Worm (Caenorhabditis elegans): ENCODE data around the gene nmr-1.

DNA sequence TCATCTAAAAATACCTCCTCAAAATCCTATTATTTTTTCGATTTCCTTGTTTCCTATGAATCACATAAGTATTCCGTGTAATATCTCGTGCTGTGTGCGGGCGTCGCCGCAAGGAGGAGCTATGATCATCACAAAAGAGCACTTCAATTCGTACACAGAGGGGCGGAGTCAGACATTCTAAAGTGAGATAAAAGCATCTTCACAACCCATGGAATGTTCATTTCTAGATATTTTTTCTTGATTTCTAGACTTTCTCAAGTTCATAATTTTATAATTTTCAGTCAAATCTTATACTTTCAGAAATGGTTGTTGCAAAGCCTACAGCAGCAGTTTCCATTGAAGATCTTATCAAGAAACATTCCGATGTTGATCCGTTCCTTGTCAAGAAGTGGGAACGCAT lies 975 bp upstream of the nmr-1 start, which contains the start of gene cex-1:
- TF ChIP-seq T22C8.4 (GFP tag; IDR thresholded peaks at IDR 0.05) (no peak), med-1 (GFP tag; optimal IDR thresholded peaks at IDR 0.05; ENCODE audit: insufficient read depth) (no peak), tab-1 (GFP tag; IDR thresholded peaks at IDR 0.05) (no peak), flt-1 (GFP tag; IDR thresholded peaks at IDR 0.05) (no peak)

Data from whole organism, midembryonic.